Fruit fly (Drosophila melanogaster) whole organism, embryonic: ENCODE data around the gene CG4338.
A peak's percentile ranks its signal among the peaks of the same experiment; 100 is the strongest.

Experiments used
- Asciz ChIP-seq: fragments of 200-800 bp; sonication (Bioruptor generic); optimal IDR thresholded peaks from 2 replicates; lab custom pipeline; 2017; ENCODE audit warnings: missing biosample characterization, mild to moderate bottlenecking, missing genetic modification characterization, missing genetic modification reagents
- CG11504 ChIP-seq: fragments of 200-800 bp; sonication (Bioruptor generic); optimal IDR thresholded peaks from 3 replicates; lab custom pipeline; 2019; ENCODE audit warnings: missing biosample characterization, mild to moderate bottlenecking, missing genetic modification characterization, moderate library complexity
- CG12299 ChIP-seq: fragments of 200-800 bp; sonication (Bioruptor generic); optimal IDR thresholded peaks from 2 replicates; lab custom pipeline; 2018; ENCODE audit warnings: missing biosample characterization, mild to moderate bottlenecking, missing genetic modification characterization
- CG16813 ChIP-seq: fragments of 200-800 bp; sonication (Bioruptor generic); IDR thresholded peaks from 3 replicates; pipeline ENCODE4 v1.3.6; 2022; ENCODE audit warnings: missing biosample characterization, missing genetic modification characterization; ENCODE audit not compliant: partially characterized antibody
- CG17328 ChIP-seq: fragments of 200-800 bp; sonication (Bioruptor generic); IDR thresholded peaks from 2 replicates; pipeline ENCODE4 v1.3.6; 2022; ENCODE audit warnings: missing biosample characterization, missing genetic modification characterization
- CG17361 ChIP-seq: fragments of 200-800 bp; sonication (Bioruptor generic); IDR thresholded peaks from 3 replicates; pipeline ENCODE4 v1.3.6; 2022; ENCODE audit warnings: missing biosample characterization, missing genetic modification characterization
- CG1832 ChIP-seq: fragments of 200-800 bp; sonication (Bioruptor generic); optimal IDR thresholded peaks from 2 replicates; lab custom pipeline; 2017; ENCODE audit warnings: missing biosample characterization, mild to moderate bottlenecking, missing genetic modification characterization, inconsistent platforms
- CG30431 ChIP-seq: fragments of 200-800 bp; sonication (Bioruptor generic); optimal IDR thresholded peaks from 2 replicates; lab custom pipeline; 2017; ENCODE audit warnings: missing biosample characterization, missing genetic modification characterization
- CG32767 ChIP-seq: fragments of 200-800 bp; sonication (Bioruptor generic); IDR thresholded peaks from 2 replicates; pipeline ENCODE4 v1.3.6; 2022; ENCODE audit warnings: missing biosample characterization, missing genetic modification characterization
- CG34224 ChIP-seq: fragments of 200-800 bp; sonication (Bioruptor generic); IDR thresholded peaks from 3 replicates; pipeline ENCODE4 v1.3.6; 2022; ENCODE audit warnings: missing biosample characterization, missing genetic modification characterization; ENCODE audit not compliant: partially characterized antibody
- CG3847 ChIP-seq: fragments of 200-800 bp; sonication (Bioruptor generic); IDR thresholded peaks from 2 replicates; pipeline ENCODE4 v1.3.6; 2022; ENCODE audit warnings: missing biosample characterization, missing genetic modification characterization
- CG4328 ChIP-seq: fragments of 200-800 bp; sonication (Bioruptor generic); optimal IDR thresholded peaks from 3 replicates; lab custom pipeline; 2017; ENCODE audit warnings: missing biosample characterization, missing genetic modification reagents, missing genetic modification characterization
- CG4424 ChIP-seq: fragments of 200-800 bp; sonication (Bioruptor generic); optimal IDR thresholded peaks from 3 replicates; lab custom pipeline; 2016; ENCODE audit warnings: missing biosample characterization, missing genetic modification characterization
- CG6654 ChIP-seq: fragments of 200-800 bp; sonication (Bioruptor generic); optimal IDR thresholded peaks from 2 replicates; lab custom pipeline; 2017; ENCODE audit warnings: missing biosample characterization, mild to moderate bottlenecking, missing genetic modification characterization
- CG6854 ChIP-seq: fragments of 200-800 bp; sonication (Bioruptor generic); optimal IDR thresholded peaks from 3 replicates; lab custom pipeline; 2017; ENCODE audit warnings: missing biosample characterization, mild to moderate bottlenecking, missing genetic modification characterization
- CG8765 ChIP-seq: fragments of 200-800 bp; sonication (Bioruptor generic); IDR thresholded peaks from 2 replicates; pipeline ENCODE4 v1.3.6; 2022; ENCODE audit warnings: missing biosample characterization, missing genetic modification characterization
- Dp ChIP-seq: fragments of 200-800 bp; sonication (Bioruptor generic); optimal IDR thresholded peaks from 2 replicates; lab custom pipeline; 2018; ENCODE audit warnings: missing biosample characterization, mild to moderate bottlenecking, missing genetic modification characterization, moderate library complexity
- Dref ChIP-seq: fragments of 200-800 bp; sonication (Bioruptor generic); IDR thresholded peaks from 2 replicates; pipeline ENCODE4 v1.3.6; 2022; ENCODE audit warnings: missing biosample characterization, missing genetic modification characterization
- Ets65A ChIP-seq: fragments of 200-800 bp; sonication (Bioruptor generic); peaks from one replicate; lab custom pipeline; 2016; ENCODE audit warnings: missing biosample characterization, missing genetic modification characterization
- Fer3 ChIP-seq: fragments of 200-800 bp; sonication (Bioruptor generic); optimal IDR thresholded peaks from 2 replicates; lab custom pipeline; 2018; ENCODE audit warnings: missing biosample characterization, mild to moderate bottlenecking, missing genetic modification characterization, moderate library complexity
- H15 ChIP-seq: fragments of 200-800 bp; sonication (Bioruptor generic); IDR thresholded peaks from 3 replicates; pipeline ENCODE4 v1.3.6; 2022; ENCODE audit warnings: missing biosample characterization, missing genetic modification characterization
- Meics ChIP-seq: fragments of 200-800 bp; sonication (Bioruptor generic); optimal IDR thresholded peaks from 2 replicates; lab custom pipeline; 2017; ENCODE audit warnings: missing biosample characterization, mild to moderate bottlenecking, missing genetic modification characterization
- NC2α ChIP-seq: fragments of 200-800 bp; sonication (Bioruptor generic); optimal IDR thresholded peaks from 2 replicates; lab custom pipeline; 2016; ENCODE audit warnings: missing biosample characterization, missing genetic modification characterization
- Nf-YB ChIP-seq: fragments of 200-800 bp; sonication (Bioruptor generic); optimal IDR thresholded peaks from 3 replicates; lab custom pipeline; 2019; ENCODE audit warnings: missing biosample characterization, mild to moderate bottlenecking, missing genetic modification characterization, moderate library complexity
- Opbp ChIP-seq: fragments of 200-800 bp; sonication (Bioruptor generic); IDR thresholded peaks from 3 replicates; pipeline ENCODE4 v1.3.6; 2022; ENCODE audit warnings: missing biosample characterization, missing genetic modification characterization; ENCODE audit not compliant: partially characterized antibody
- Optix ChIP-seq: fragments of 200-800 bp; sonication (Bioruptor generic); IDR thresholded peaks from 3 replicates; pipeline ENCODE4 v1.3.6; 2022; ENCODE audit warnings: missing biosample characterization, missing genetic modification characterization
- Rfx ChIP-seq: fragments of 200-800 bp; sonication (Bioruptor generic); IDR thresholded peaks from 2 replicates; pipeline ENCODE4 v1.3.6; 2022; ENCODE audit warnings: missing biosample characterization, missing genetic modification characterization
- Rx ChIP-seq: fragments of 200-800 bp; sonication (Bioruptor generic); IDR thresholded peaks from 2 replicates; pipeline ENCODE4 v1.3.6; 2022; ENCODE audit warnings: missing biosample characterization, missing genetic modification characterization
- Six4 ChIP-seq: fragments of 200-800 bp; sonication (Bioruptor generic); optimal IDR thresholded peaks from 2 replicates; lab custom pipeline; 2016; ENCODE audit warnings: missing biosample characterization, missing genetic modification characterization
- Sox100B ChIP-seq: fragments of 200-800 bp; sonication (Bioruptor generic); optimal IDR thresholded peaks from 3 replicates; lab custom pipeline; 2018; ENCODE audit warnings: missing biosample characterization, mild to moderate bottlenecking, missing genetic modification characterization
- Usf ChIP-seq: fragments of 200-800 bp; sonication (Bioruptor generic); optimal IDR thresholded peaks from 2 replicates; lab custom pipeline; 2017; ENCODE audit warnings: missing genotype, missing biosample characterization, missing genetic modification characterization
- abd-A ChIP-seq: fragments of 200-800 bp; sonication (Bioruptor generic); optimal IDR thresholded peaks from 3 replicates; lab custom pipeline; 2019; ENCODE audit warnings: missing biosample characterization, mild to moderate bottlenecking, missing genetic modification characterization, moderate library complexity
- dati ChIP-seq: fragments of 200-800 bp; sonication (Bioruptor generic); IDR thresholded peaks from 2 replicates; pipeline ENCODE4 v1.3.6; 2022; ENCODE audit warnings: missing biosample characterization, missing genetic modification characterization
- exex ChIP-seq: fragments of 200-800 bp; sonication (Bioruptor generic); optimal IDR thresholded peaks from 4 replicates; lab custom pipeline; 2018; ENCODE audit warnings: missing biosample characterization, mild to moderate bottlenecking, missing genetic modification characterization, moderate library complexity
- gcm2 ChIP-seq: fragments of 200-800 bp; sonication (Bioruptor generic); optimal IDR thresholded peaks from 2 replicates; lab custom pipeline; 2016; ENCODE audit warnings: missing biosample characterization, missing genetic modification characterization
- grau ChIP-seq: fragments of 200-800 bp; optimal IDR thresholded peaks from 3 replicates; lab custom pipeline; 2019; ENCODE audit warnings: missing biosample characterization, mild to moderate bottlenecking, missing genetic modification characterization, moderate library complexity
- gro ChIP-seq: fragments of 200-800 bp; sonication (Bioruptor generic); optimal IDR thresholded peaks from 2 replicates; lab custom pipeline; 2016; ENCODE audit warnings: missing biosample characterization, missing genetic modification characterization
- inv ChIP-seq: fragments of 200-800 bp; sonication (Bioruptor generic); IDR thresholded peaks from 2 replicates; pipeline ENCODE4 v1.3.6; 2022; ENCODE audit warnings: missing biosample characterization, missing genetic modification characterization; ENCODE audit not compliant: partially characterized antibody
- kay ChIP-seq: fragments of 200-800 bp; sonication (Bioruptor generic); optimal IDR thresholded peaks from 2 replicates; lab custom pipeline; 2016; ENCODE audit warnings: missing biosample characterization, missing genetic modification characterization
- knrl ChIP-seq: fragments of 200-800 bp; sonication (Bioruptor generic); IDR thresholded peaks from 3 replicates; pipeline ENCODE4 v1.3.6; 2022; ENCODE audit warnings: missing biosample characterization, missing genetic modification characterization; ENCODE audit not compliant: partially characterized antibody
- lov ChIP-seq, 2 experiments: fragments of 200-800 bp in 1 of 2; fragments of >200 bp in 1 of 2; sonication (Bioruptor generic) in 1 of 2; IDR thresholded peaks in 1 of 2; optimal IDR thresholded peaks in 1 of 2; 2 replicates in 1 of 2; 3 replicates in 1 of 2; pipeline versions ENCODE4 v1.3.6 to Lab custom; 2017 to 2022; ENCODE audit warnings: missing biosample characterization in 1 of 2, missing genetic modification characterization in 1 of 2
- onecut ChIP-seq: fragments of 200-800 bp; sonication (Bioruptor generic); IDR thresholded peaks from 2 replicates; pipeline ENCODE4 v1.3.6; 2022; ENCODE audit warnings: missing biosample characterization, missing genetic modification characterization
- phol ChIP-seq: fragments of 200-800 bp; sonication (Bioruptor generic); optimal IDR thresholded peaks from 3 replicates; lab custom pipeline; 2018; ENCODE audit warnings: missing biosample characterization, mild to moderate bottlenecking, missing genetic modification characterization, moderate library complexity
- slou ChIP-seq: fragments of 200-800 bp; sonication (Bioruptor generic); optimal IDR thresholded peaks from 3 replicates; lab custom pipeline; 2016; ENCODE audit warnings: missing biosample characterization, missing genetic modification characterization
- slp2 ChIP-seq: fragments of 200-800 bp; sonication (Bioruptor generic); optimal IDR thresholded peaks from 2 replicates; lab custom pipeline; 2016; ENCODE audit warnings: missing biosample characterization, missing genetic modification characterization
- sqz ChIP-seq: fragments of 200-800 bp; sonication (Bioruptor generic); optimal IDR thresholded peaks from 3 replicates; lab custom pipeline; 2018; ENCODE audit warnings: missing biosample characterization, mild to moderate bottlenecking, missing genetic modification characterization
- tio ChIP-seq: fragments of 200-800 bp; sonication (Bioruptor generic); optimal IDR thresholded peaks from 2 replicates; lab custom pipeline; 2017; ENCODE audit warnings: missing biosample characterization, missing genetic modification characterization, inconsistent platforms
- zfh1 ChIP-seq: fragments of 200-800 bp; sonication (Bioruptor generic); IDR thresholded peaks from 3 replicates; pipeline ENCODE4 v1.3.6; 2022; ENCODE audit warnings: missing biosample characterization, missing genetic modification characterization

Gene CG4338

DNA sequence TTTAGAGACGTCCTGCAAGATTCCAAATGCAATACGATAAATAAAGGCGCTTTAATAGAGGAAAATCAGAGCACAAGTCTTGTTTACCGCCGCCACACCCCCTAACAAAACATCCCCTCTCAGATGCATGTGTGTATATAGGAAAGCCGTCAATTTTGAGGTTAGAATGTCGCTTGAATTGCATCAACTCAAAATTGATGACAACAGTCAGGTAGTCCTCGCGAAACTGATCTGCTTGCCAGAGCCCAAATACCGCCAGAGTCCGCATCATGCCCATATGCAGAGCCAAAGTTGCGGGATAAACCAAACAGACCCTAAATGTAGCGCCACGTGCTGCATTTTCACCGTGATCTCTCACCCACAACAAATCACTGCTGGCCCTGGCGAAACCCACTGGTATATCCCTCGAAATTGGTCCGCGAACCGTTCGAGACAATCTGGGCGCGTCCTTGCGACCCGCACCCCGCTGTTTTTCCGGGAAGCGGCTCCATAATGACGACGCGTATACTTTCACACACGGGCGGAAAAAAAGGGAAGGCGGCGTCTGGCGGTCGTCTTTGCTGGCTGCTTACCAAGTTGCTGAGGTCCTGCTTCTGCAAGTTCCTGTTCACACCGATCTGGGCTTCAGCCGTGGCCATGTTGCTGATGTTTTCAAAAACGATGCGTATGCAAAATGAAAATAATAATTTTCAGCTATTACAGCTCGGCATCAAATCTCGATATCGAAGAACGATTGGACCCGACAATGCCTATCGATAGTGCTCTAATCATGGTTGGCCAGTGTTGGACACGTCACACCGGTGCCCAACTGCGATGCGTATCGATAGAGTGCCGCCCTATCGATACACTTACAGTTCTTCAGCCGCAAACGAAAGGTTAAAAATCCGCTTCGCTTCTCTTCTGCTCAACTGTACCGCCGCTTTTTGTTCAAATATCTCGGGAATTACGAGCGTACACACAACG, 12.3 kb upstream of the CG4338 start, which contains the start of the genes eIF2gamma and Set (continued):
- TF ChIP-seq Dp (GFP tag; lab: Kevin White, UChicago) = peak; percentile 69
- TF ChIP-seq phol (tag; lab: Kevin White, UChicago) = peak; percentile 62
- TF ChIP-seq Six4 = no peak
- TF ChIP-seq CG17328 (GFP tag; lab: Robert Waterston, UW) = peak; percentile 4; the same call in 1 of the 2 replicates
- no peak for TF ChIP-seq Meics
- no peak for TF ChIP-seq dati
- TF ChIP-seq NC2α (GFP tag; lab: Kevin White, UChicago) = no peak
- no peak; the same call in 2 of the 3 replicates for TF ChIP-seq H15 (GFP tag; lab: Robert Waterston, UW)
- no peak for TF ChIP-seq tio (GFP tag; lab: Kevin White, UChicago)
- TF ChIP-seq gcm2 (GFP tag; lab: Kevin White, UChicago) = no peak
- TF ChIP-seq Sox100B (GFP tag; lab: Kevin White, UChicago) = no peak
- TF ChIP-seq CG6654 (GFP tag; lab: Kevin White, UChicago) = no peak
- TF ChIP-seq CG6854 = no peak
- TF ChIP-seq Dref (GFP tag; lab: Robert Waterston, UW) = peak; percentile 100
- peak; percentile 72 for TF ChIP-seq CG3847 (GFP tag; lab: Robert Waterston, UW)
- 0 out of 2 replicates have a peak, but pooled peaks have one; percentile 44 for TF ChIP-seq CG32767 (GFP tag; lab: Robert Waterston, UW)
- TF ChIP-seq CG16813 = peak; percentile 98
- peak; percentile 98 for TF ChIP-seq Ets65A (GFP tag; lab: Kevin White, UChicago)
- no peak for TF ChIP-seq zfh1 (GFP tag; lab: Robert Waterston, UW)
- TF ChIP-seq abd-A (tag; lab: Kevin White, UChicago) = no peak
- TF ChIP-seq Rx (GFP tag; lab: Robert Waterston, UW) = no peak
- no peak for TF ChIP-seq CG17361 (GFP tag; lab: Robert Waterston, UW)
- TF ChIP-seq CG11504 (tag; lab: Kevin White, UChicago) = no peak
- no peak for TF ChIP-seq CG12299 (tag; lab: Kevin White, UChicago)
- no peak for TF ChIP-seq CG4424
- TF ChIP-seq CG30431 = no peak
- peak; percentile 96 for TF ChIP-seq CG34224 (GFP tag; lab: Robert Waterston, UW)
- no peak for TF ChIP-seq lov (optimal IDR thresholded peaks at IDR 0.05; lab: Kevin White, UChicago)
- TF ChIP-seq lov (GFP tag; IDR thresholded peaks at IDR 0.05; lab: Robert Waterston, UW) = no peak
- TF ChIP-seq CG1832 (GFP tag; lab: Kevin White, UChicago) = no peak
- no peak for TF ChIP-seq sqz
- TF ChIP-seq slou (GFP tag; lab: Kevin White, UChicago) = no peak
- no peak for TF ChIP-seq Fer3 (tag; lab: Kevin White, UChicago)
- TF ChIP-seq Nf-YB (GFP tag; lab: Kevin White, UChicago) = no peak
- TF ChIP-seq onecut (GFP tag; lab: Robert Waterston, UW) = no peak
- TF ChIP-seq Rfx (GFP tag; lab: Robert Waterston, UW) = peak; percentile 86
- TF ChIP-seq Usf = no peak
- no peak for TF ChIP-seq CG4328 (GFP tag; lab: Kevin White, UChicago)
- TF ChIP-seq kay (GFP tag; lab: Kevin White, UChicago) = no peak
- peak; percentile 60 for TF ChIP-seq gro
- TF ChIP-seq grau = no peak
- no peak for TF ChIP-seq slp2 (GFP tag; lab: Kevin White, UChicago)
- TF ChIP-seq exex (tag; lab: Kevin White, UChicago) = no peak
- no peak for TF ChIP-seq Optix (GFP tag; lab: Robert Waterston, UW)
- peak; percentile 98 for TF ChIP-seq Opbp (GFP tag; lab: Robert Waterston, UW)
- peak; percentile 96 for TF ChIP-seq inv (GFP tag; lab: Robert Waterston, UW)
- no peak for TF ChIP-seq Asciz
- TF ChIP-seq CG8765 (GFP tag; lab: Robert Waterston, UW) = peak; percentile 38; the same call in 1 of the 2 replicates
- peak; percentile 94 for TF ChIP-seq knrl
